Fruit fly (Drosophila melanogaster) whole organism, embryonic: ENCODE measurements around the gene mib1.

Experiments used
- Ada2b ChIP-seq: fragments of 200-800 bp; sonication (Bioruptor generic); IDR thresholded peaks from 2 replicates; pipeline ENCODE4 v1.3.6; 2022; ENCODE audit warnings: missing biosample characterization, missing genetic modification characterization
- BtbVII ChIP-seq: fragments of 200-800 bp; sonication (Bioruptor generic); optimal IDR thresholded peaks from 3 replicates; lab custom pipeline; 2017; ENCODE audit warnings: missing biosample characterization, mild to moderate bottlenecking, missing genetic modification characterization
- CG10267 ChIP-seq: fragments of 200-800 bp; sonication (Bioruptor generic); optimal IDR thresholded peaks from 2 replicates; lab custom pipeline; 2018; ENCODE audit warnings: missing biosample characterization, mild to moderate bottlenecking, missing genetic modification characterization, moderate library complexity
- CG10321 ChIP-seq: fragments of 200-800 bp; sonication (Bioruptor generic); IDR thresholded peaks from 2 replicates; pipeline ENCODE4 v1.3.6; 2022; ENCODE audit warnings: missing biosample characterization, missing genetic modification characterization
- CG10366 ChIP-seq: fragments of 200-800 bp; sonication (Bioruptor generic); IDR thresholded peaks from 2 replicates; pipeline ENCODE4 v1.3.6; 2022; ENCODE audit warnings: missing biosample characterization, missing genetic modification characterization
- CG11398 ChIP-seq: fragments of 200-800 bp; sonication (Bioruptor generic); optimal IDR thresholded peaks from 2 replicates; lab custom pipeline; 2016; ENCODE audit warnings: missing biosample characterization, missing genetic modification characterization
- CG13123 ChIP-seq: fragments of 200-800 bp; sonication (Bioruptor generic); optimal IDR thresholded peaks from 2 replicates; lab custom pipeline; 2016; ENCODE audit warnings: missing biosample characterization, missing genetic modification characterization
- CG13624 ChIP-seq: fragments of 200-800 bp; sonication (Bioruptor generic); optimal IDR thresholded peaks from 2 replicates; lab custom pipeline; 2016; ENCODE audit warnings: missing biosample characterization, missing genetic modification characterization
- CG13775 ChIP-seq: fragments of 200-800 bp; sonication (Bioruptor generic); optimal IDR thresholded peaks from 3 replicates; lab custom pipeline; 2017; ENCODE audit warnings: missing biosample characterization, mild to moderate bottlenecking, missing genetic modification characterization
- CG14667 ChIP-seq: fragments of 200-800 bp; sonication (Bioruptor generic); IDR thresholded peaks from 2 replicates; pipeline ENCODE4 v1.3.6; 2022; ENCODE audit warnings: missing biosample characterization, missing genetic modification characterization
- CG15269 ChIP-seq: fragments of 200-800 bp; sonication (Bioruptor generic); optimal IDR thresholded peaks from 2 replicates; lab custom pipeline; 2018; ENCODE audit warnings: missing biosample characterization, mild to moderate bottlenecking, missing genetic modification characterization, moderate library complexity
- CG15514 ChIP-seq: fragments of 200-800 bp; sonication (Bioruptor generic); optimal IDR thresholded peaks from 3 replicates; lab custom pipeline; 2017; ENCODE audit warnings: missing biosample characterization, missing genetic modification characterization, mild to moderate bottlenecking, moderate library complexity, missing genetic modification reagents
- CG15601 ChIP-seq: fragments of 200-800 bp; sonication (Bioruptor generic); optimal IDR thresholded peaks from 3 replicates; lab custom pipeline; 2019; ENCODE audit warnings: missing biosample characterization, mild to moderate bottlenecking, missing genetic modification characterization, moderate library complexity
- CG1647 ChIP-seq: fragments of 200-800 bp; sonication (Bioruptor generic); optimal IDR thresholded peaks from 3 replicates; lab custom pipeline; 2016; ENCODE audit warnings: missing biosample characterization, missing genetic modification characterization
- CG16779 ChIP-seq: fragments of 200-800 bp; sonication (Bioruptor generic); IDR thresholded peaks from 2 replicates; pipeline ENCODE4 v1.3.6; 2022; ENCODE audit warnings: missing biosample characterization, missing genetic modification characterization
- CG17328 ChIP-seq: fragments of 200-800 bp; sonication (Bioruptor generic); IDR thresholded peaks from 2 replicates; pipeline ENCODE4 v1.3.6; 2022; ENCODE audit warnings: missing biosample characterization, missing genetic modification characterization
- CG18599 ChIP-seq: fragments of 200-800 bp; sonication (Bioruptor generic); optimal IDR thresholded peaks from 3 replicates; lab custom pipeline; 2017; ENCODE audit warnings: missing biosample characterization, missing genetic modification characterization, mild to moderate bottlenecking, moderate library complexity, missing genetic modification reagents
- CG2120 ChIP-seq: fragments of 200-800 bp; sonication (Bioruptor generic); optimal IDR thresholded peaks from 3 replicates; lab custom pipeline; 2016; ENCODE audit warnings: missing biosample characterization, missing genetic modification characterization
- CG30431 ChIP-seq: fragments of 200-800 bp; sonication (Bioruptor generic); optimal IDR thresholded peaks from 2 replicates; lab custom pipeline; 2017; ENCODE audit warnings: missing biosample characterization, missing genetic modification characterization
- CG33213 ChIP-seq: fragments of 200-800 bp; sonication (Bioruptor generic); optimal IDR thresholded peaks from 3 replicates; lab custom pipeline; 2016; ENCODE audit warnings: missing biosample characterization, missing genetic modification characterization
- CG3726 ChIP-seq: fragments of 200-800 bp; sonication (Bioruptor generic); IDR thresholded peaks from 3 replicates; pipeline ENCODE4, ENCODE4 v1.3.6; 2022; ENCODE audit warnings: missing biosample characterization, missing genetic modification characterization
- CG3847 ChIP-seq: fragments of 200-800 bp; sonication (Bioruptor generic); IDR thresholded peaks from 2 replicates; pipeline ENCODE4 v1.3.6; 2022; ENCODE audit warnings: missing biosample characterization, missing genetic modification characterization
- CG43689 ChIP-seq: fragments of 200-800 bp; sonication (Bioruptor generic); IDR thresholded peaks from 2 replicates; pipeline ENCODE4 v1.3.6; 2022; ENCODE audit warnings: missing biosample characterization, missing genetic modification characterization
- CG5180 ChIP-seq: fragments of 200-800 bp; sonication (Bioruptor generic); optimal IDR thresholded peaks from 3 replicates; lab custom pipeline; 2017; ENCODE audit warnings: missing biosample characterization, missing genetic modification characterization, mild to moderate bottlenecking, moderate library complexity, missing genetic modification reagents
- CG6272 ChIP-seq: fragments of 200-800 bp; sonication (Bioruptor generic); IDR thresholded peaks from 2 replicates; pipeline ENCODE4 v1.3.6; 2022; ENCODE audit warnings: missing biosample characterization, missing genetic modification characterization
- CG6654 ChIP-seq: fragments of 200-800 bp; sonication (Bioruptor generic); optimal IDR thresholded peaks from 2 replicates; lab custom pipeline; 2017; ENCODE audit warnings: missing biosample characterization, mild to moderate bottlenecking, missing genetic modification characterization
- Chrac-16 ChIP-seq: fragments of 200-800 bp; sonication (Bioruptor generic); optimal IDR thresholded peaks from 3 replicates; lab custom pipeline; 2016; ENCODE audit warnings: missing biosample characterization, missing genetic modification characterization
- D19A ChIP-seq: fragments of 200-800 bp; optimal IDR thresholded peaks from 3 replicates; lab custom pipeline; 2019; ENCODE audit warnings: missing biosample characterization, mild to moderate bottlenecking, missing genetic modification characterization, moderate library complexity
- Lhr ChIP-seq: fragments of 200-800 bp; sonication (Bioruptor generic); optimal IDR thresholded peaks from 3 replicates; lab custom pipeline; 2017; ENCODE audit warnings: mild to moderate bottlenecking, missing biosample characterization, missing genetic modification reagents, missing genetic modification characterization
- MBD-R2 ChIP-seq: fragments of 200-800 bp; sonication (Bioruptor generic); IDR thresholded peaks from 2 replicates; pipeline ENCODE4 v1.3.6; 2022; ENCODE audit warnings: missing biosample characterization, missing genetic modification characterization
- Med ChIP-seq: fragments of 200-800 bp; sonication (Bioruptor generic); peaks from one replicate; lab custom pipeline; 2016; ENCODE audit warnings: missing biosample characterization, missing genetic modification characterization, mild to moderate bottlenecking, inconsistent platforms, moderate library complexity
- Neu2 ChIP-seq: fragments of 200-800 bp; sonication (Bioruptor generic); optimal IDR thresholded peaks from 3 replicates; lab custom pipeline; 2016; ENCODE audit warnings: missing biosample characterization, missing genetic modification characterization, borderline replicate concordance
- PHDP ChIP-seq: fragments of 200-800 bp; sonication (Bioruptor generic); optimal IDR thresholded peaks from 3 replicates; lab custom pipeline; 2018; ENCODE audit warnings: missing biosample characterization, mild to moderate bottlenecking, missing genetic modification characterization, moderate library complexity
- Sry-β ChIP-seq: fragments of 200-800 bp; sonication (Bioruptor generic); optimal IDR thresholded peaks from 2 replicates; lab custom pipeline; 2018; ENCODE audit warnings: missing biosample characterization, mild to moderate bottlenecking, missing genetic modification characterization, moderate library complexity
- crc ChIP-seq: fragments of 200-800 bp; sonication (Bioruptor generic); optimal IDR thresholded peaks from 2 replicates; lab custom pipeline; 2016; ENCODE audit warnings: missing biosample characterization, missing genetic modification characterization
- disco-r ChIP-seq: fragments of 200-800 bp; sonication (Bioruptor generic); optimal IDR thresholded peaks from 2 replicates; lab custom pipeline; 2016; ENCODE audit warnings: missing biosample characterization, missing genetic modification characterization
- emc ChIP-seq: fragments of 200-800 bp; sonication (Bioruptor generic); optimal IDR thresholded peaks from 2 replicates; lab custom pipeline; 2016; ENCODE audit warnings: missing biosample characterization, missing genetic modification characterization
- eve ChIP-seq, 2 experiments: fragments of >200 bp; optimal IDR thresholded peaks; 2 replicates each; lab custom pipeline; 2017; ENCODE audit warnings: missing biosample characterization in 2 of 2, missing genetic modification characterization in 2 of 2
- eyg ChIP-seq: fragments of 200-800 bp; sonication (Bioruptor generic); optimal IDR thresholded peaks from 3 replicates; lab custom pipeline; 2016; ENCODE audit warnings: missing biosample characterization, missing genetic modification characterization
- grau ChIP-seq: fragments of 200-800 bp; optimal IDR thresholded peaks from 3 replicates; lab custom pipeline; 2019; ENCODE audit warnings: missing biosample characterization, mild to moderate bottlenecking, missing genetic modification characterization, moderate library complexity
- ham ChIP-seq: fragments of 200-800 bp; sonication (Bioruptor generic); IDR thresholded peaks from 2 replicates; pipeline ENCODE4 v1.3.6; 2022; ENCODE audit warnings: missing biosample characterization, missing genetic modification characterization
- jigr1 ChIP-seq: fragments of 200-800 bp; sonication (Bioruptor generic); IDR thresholded peaks from 3 replicates; pipeline ENCODE4 v1.3.6; 2022; ENCODE audit warnings: missing biosample characterization, missing genetic modification characterization
- jing ChIP-seq: fragments of 200-800 bp; sonication (Bioruptor generic); optimal IDR thresholded peaks from 2 replicates; lab custom pipeline; 2018; ENCODE audit warnings: missing biosample characterization, mild to moderate bottlenecking, missing genetic modification characterization
- nom ChIP-seq: fragments of 200-800 bp; sonication (Bioruptor generic); optimal IDR thresholded peaks from 2 replicates; lab custom pipeline; 2017; ENCODE audit warnings: missing biosample characterization, missing genetic modification characterization, mild to moderate bottlenecking, moderate library complexity, missing genetic modification reagents
- prd ChIP-seq, 3 experiments: fragments of >200 bp in 2 of 3; fragments of 200-800 bp in 1 of 3; sonication (Bioruptor generic) in 1 of 3; optimal IDR thresholded peaks in 2 of 3; IDR thresholded peaks in 1 of 3; 2 replicates in 2 of 3; 3 replicates in 1 of 3; pipeline versions ENCODE4 v1.3.6 to Lab custom; 2017 to 2022; ENCODE audit warnings: missing biosample characterization in 1 of 3, missing genetic modification characterization in 1 of 3
- stc ChIP-seq: fragments of 200-800 bp; sonication (Bioruptor generic); IDR thresholded peaks from 2 replicates; pipeline ENCODE4 v1.3.6; 2022; ENCODE audit warnings: missing biosample characterization, missing genetic modification characterization
- tup ChIP-seq: fragments of 200-800 bp; sonication (Bioruptor generic); optimal IDR thresholded peaks from 2 replicates; lab custom pipeline; 2016; ENCODE audit warnings: missing biosample characterization, mild to moderate bottlenecking, missing genetic modification characterization, moderate library complexity
- unpg ChIP-seq: fragments of 200-800 bp; sonication (Bioruptor generic); optimal IDR thresholded peaks from 3 replicates; lab custom pipeline; 2018; ENCODE audit warnings: missing biosample characterization, mild to moderate bottlenecking, missing genetic modification characterization, moderate library complexity
- usp ChIP-seq: fragments of >200 bp; optimal IDR thresholded peaks from 2 replicates; lab custom pipeline; 2017; ENCODE audit warnings: missing biosample characterization, missing genetic modification characterization
- vfl ChIP-seq: fragments of 200-800 bp; sonication (Bioruptor generic); optimal IDR thresholded peaks from 2 replicates; lab custom pipeline; 2016; ENCODE audit warnings: missing biosample characterization, missing genetic modification characterization

The mib1 gene

DNA sequence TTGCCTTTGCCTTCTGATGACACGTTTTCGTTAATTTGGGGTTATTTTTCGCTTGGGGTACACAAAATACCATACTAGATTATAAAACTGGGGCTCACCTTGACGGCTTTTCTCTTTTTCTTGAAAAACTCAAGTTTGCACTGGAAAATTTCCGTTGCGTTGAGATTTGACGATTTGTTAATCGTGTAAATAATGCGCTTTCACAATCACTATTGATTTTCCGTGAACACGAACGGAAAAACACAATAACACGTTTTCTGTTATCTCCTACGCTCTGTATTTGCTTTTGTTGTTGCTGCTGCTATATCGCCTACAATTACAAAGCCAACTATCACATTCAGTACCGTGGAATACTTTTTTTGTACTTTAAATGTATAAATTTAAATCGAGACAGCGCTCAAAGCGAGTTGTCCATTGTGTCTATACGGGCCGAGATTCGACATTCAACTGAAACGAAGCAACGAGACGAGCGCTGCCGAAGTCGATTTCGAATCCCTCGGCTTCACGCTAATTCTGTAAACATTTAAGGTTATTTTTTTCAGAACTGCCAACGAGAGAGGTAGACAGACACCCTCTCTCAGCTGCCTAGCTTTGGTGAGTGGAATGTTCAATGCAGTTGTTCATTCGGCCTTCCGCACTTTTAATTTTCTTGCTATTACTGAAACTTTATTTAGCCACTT, 34.9 kb upstream of the mib1 start (continued):
- TF ChIP-seq CG5180 (GFP tag; lab: Kevin White, UChicago), result no peak
- TF ChIP-seq disco-r (GFP tag; lab: Kevin White, UChicago), result no peak
- peak; percentile 92 for TF ChIP-seq Med (GFP tag; lab: Kevin White, UChicago)
- no peak for TF ChIP-seq CG6654 (GFP tag; lab: Kevin White, UChicago)
- TF ChIP-seq CG30431 (GFP tag; lab: Kevin White, UChicago), result no peak
- TF ChIP-seq CG15514, result no peak
- no peak for TF ChIP-seq jing (GFP tag; lab: Kevin White, UChicago)
- peak; percentile 4 for TF ChIP-seq CG10267 (tag; lab: Kevin White, UChicago)
- TF ChIP-seq CG3726 (GFP tag; lab: Robert Waterston, UW), result no peak
- TF ChIP-seq grau, result peak; percentile 16
- no peak for TF ChIP-seq Ada2b (GFP tag; lab: Robert Waterston, UW)
- TF ChIP-seq Lhr (GFP tag; lab: Kevin White, UChicago), result no peak
- TF ChIP-seq CG6272, result no peak
- peak; percentile 37 for TF ChIP-seq CG18599
- no peak for TF ChIP-seq CG33213 (GFP tag; lab: Kevin White, UChicago)
- no peak for TF ChIP-seq CG16779 (GFP tag; lab: Robert Waterston, UW)
- no peak for TF ChIP-seq CG13775
- no peak for TF ChIP-seq MBD-R2 (GFP tag; lab: Robert Waterston, UW)
- no peak for TF ChIP-seq Neu2 (GFP tag; lab: Kevin White, UChicago)
- TF ChIP-seq tup (GFP tag; lab: Kevin White, UChicago), result no peak
- no peak for TF ChIP-seq CG14667 (GFP tag; lab: Robert Waterston, UW)
- TF ChIP-seq CG11398 (GFP tag; lab: Kevin White, UChicago), result peak; percentile 37
- no peak for TF ChIP-seq BtbVII
- no peak for TF ChIP-seq CG43689 (GFP tag; lab: Robert Waterston, UW)
- TF ChIP-seq eyg, result no peak
- TF ChIP-seq CG3847 (GFP tag; lab: Robert Waterston, UW), result no peak
- peak; percentile 49; the same call in 1 of the 2 replicates for TF ChIP-seq CG17328
- no peak for TF ChIP-seq emc (GFP tag; lab: Kevin White, UChicago)
- 0 out of 2 replicates have a peak, but pooled peaks have one; percentile 10 for TF ChIP-seq CG10321 (GFP tag; lab: Robert Waterston, UW)
- no peak for TF ChIP-seq CG1647
- TF ChIP-seq Chrac-16 (GFP tag; lab: Kevin White, UChicago), result no peak
- TF ChIP-seq D19A (tag; lab: Kevin White, UChicago), result peak; percentile 48
- TF ChIP-seq CG15269 (tag; lab: Kevin White, UChicago), result peak; percentile 7
- no peak for TF ChIP-seq stc (GFP tag; lab: Robert Waterston, UW)
- TF ChIP-seq CG13624 (GFP tag; lab: Kevin White, UChicago), result no peak
- no peak for TF ChIP-seq jigr1
- TF ChIP-seq nom (GFP tag; lab: Kevin White, UChicago), result no peak
- TF ChIP-seq CG10366 (GFP tag; lab: Robert Waterston, UW), result no peak
- TF ChIP-seq Sry-β (GFP tag; lab: Kevin White, UChicago), result no peak
- TF ChIP-seq prd (optimal IDR thresholded peaks at IDR 0.05; lab: Kevin White, UChicago), result no peak
- no peak for TF ChIP-seq prd (GFP tag; IDR thresholded peaks at IDR 0.05; lab: Robert Waterston, UW)
- peak; percentile 28 for TF ChIP-seq CG15601
- no peak for TF ChIP-seq vfl
- no peak for TF ChIP-seq usp
- no peak for TF ChIP-seq ham (GFP tag; lab: Robert Waterston, UW)
- no peak for TF ChIP-seq crc (GFP tag; lab: Kevin White, UChicago)
- TF ChIP-seq eve (GFP tag; optimal IDR thresholded peaks at IDR 0.05; lab: Kevin White, UChicago), result no peak
- TF ChIP-seq CG13123, result no peak
- TF ChIP-seq PHDP, result no peak
- no peak for TF ChIP-seq CG2120 (GFP tag; lab: Kevin White, UChicago)
- peak; percentile 10 for TF ChIP-seq unpg (GFP tag; lab: Kevin White, UChicago)
